Worm (Caenorhabditis elegans): ENCODE data around the gene F23F12.3.

The F23F12.3 gene

ce11 chrIII:6489493-6489892, 10.8 kb upstream of the F23F12.3 start, which contains the start of gene rpt-3:
Gene rpt-3, plus strand, starts transcription at chrIII:6489793.
- TF ChIP-seq ztf-1 (GFP tag; conservative IDR thresholded peaks at IDR 0.05) (no peak), crh-2 (tag; optimal IDR thresholded peaks at IDR 0.05) (no peak)

DNA sequence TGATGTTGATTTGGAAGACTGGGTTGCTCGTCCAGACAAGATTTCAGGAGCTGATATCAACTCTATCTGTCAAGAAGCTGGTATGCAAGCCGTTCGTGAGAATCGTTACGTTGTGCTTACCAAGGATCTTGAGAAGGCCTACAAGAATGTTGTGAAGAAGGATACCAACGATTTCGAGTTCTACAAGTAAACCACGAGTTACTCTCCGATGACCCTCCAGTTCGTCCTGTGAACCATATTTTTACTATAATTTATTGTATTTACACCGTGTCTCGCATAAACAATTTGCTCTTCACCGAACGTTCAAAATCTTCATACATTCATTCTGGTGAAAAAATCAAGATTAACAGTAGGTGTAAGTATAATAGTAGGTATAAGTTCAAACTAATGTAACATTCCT, 9.3 kb upstream of the F23F12.3 start:
- TF ChIP-seq mbf-1 (tag; optimal IDR thresholded peaks at IDR 0.05) = no peak
- no peak for TF ChIP-seq sma-3 (GFP tag; optimal IDR thresholded peaks at IDR 0.05)
- no peak for TF ChIP-seq zag-1 (tag; optimal IDR thresholded peaks at IDR 0.05)
- no peak for TF ChIP-seq ztf-11 (tag; optimal IDR thresholded peaks at IDR 0.05)
- no peak for TF ChIP-seq nhr-23 (tag; optimal IDR thresholded peaks at IDR 0.05)
- no peak for TF ChIP-seq unc-62 (GFP tag; optimal IDR thresholded peaks at IDR 0.05)
- TF ChIP-seq sem-4 (tag; optimal IDR thresholded peaks at IDR 0.05) = no peak
- no peak for TF ChIP-seq mdl-1 (tag; optimal IDR thresholded peaks at IDR 0.05)
- TF ChIP-seq nhr-6 (tag; optimal IDR thresholded peaks at IDR 0.05) = no peak
- no peak for TF ChIP-seq elt-3 (tag; optimal IDR thresholded peaks at IDR 0.05)
- TF ChIP-seq mab-5 (tag; optimal IDR thresholded peaks at IDR 0.05) = no peak
- TF ChIP-seq Y55F3AM.14 (GFP tag; optimal IDR thresholded peaks at IDR 0.05) = no peak
- no peak for TF ChIP-seq C34F6.9 (tag; optimal IDR thresholded peaks at IDR 0.05)
- no peak for TF ChIP-seq ztf-1 (GFP tag; conservative IDR thresholded peaks at IDR 0.05)
- no peak for TF ChIP-seq peb-1 (tag; optimal IDR thresholded peaks at IDR 0.05)
- TF ChIP-seq elt-1 (tag; optimal IDR thresholded peaks at IDR 0.05) = no peak
- TF ChIP-seq F13H6.1 (tag; optimal IDR thresholded peaks at IDR 0.05) = no peak
- TF ChIP-seq nhr-237 (tag; optimal IDR thresholded peaks at IDR 0.05) = no peak

- TF ChIP-seq elt-3 (tag; optimal IDR thresholded peaks at IDR 0.05) (no peak), sma-3 (GFP tag; optimal IDR thresholded peaks at IDR 0.05) (no peak), nhr-11 (tag; optimal IDR thresholded peaks at IDR 0.05) (no peak), zag-1 (tag; optimal IDR thresholded peaks at IDR 0.05) (no peak), mdl-1 (tag; optimal IDR thresholded peaks at IDR 0.05) (no peak), aly-2 (tag; optimal IDR thresholded peaks at IDR 0.05) (no peak), Y55F3AM.14 (GFP tag; optimal IDR thresholded peaks at IDR 0.05) (no peak), F13H6.1 (tag; optimal IDR thresholded peaks at IDR 0.05) (no peak), lin-39 (tag; optimal IDR thresholded peaks at IDR 0.05) (no peak), crh-2 (tag; optimal IDR thresholded peaks at IDR 0.05) (no peak)
These were observed 7.5 kb upstream of the F23F12.3 start, which contains the start of gene srb-11 for ce11 chrIII:6492807-6493206. Gene srb-11, minus strand, starts transcription at chrIII:6492907.

DNA sequence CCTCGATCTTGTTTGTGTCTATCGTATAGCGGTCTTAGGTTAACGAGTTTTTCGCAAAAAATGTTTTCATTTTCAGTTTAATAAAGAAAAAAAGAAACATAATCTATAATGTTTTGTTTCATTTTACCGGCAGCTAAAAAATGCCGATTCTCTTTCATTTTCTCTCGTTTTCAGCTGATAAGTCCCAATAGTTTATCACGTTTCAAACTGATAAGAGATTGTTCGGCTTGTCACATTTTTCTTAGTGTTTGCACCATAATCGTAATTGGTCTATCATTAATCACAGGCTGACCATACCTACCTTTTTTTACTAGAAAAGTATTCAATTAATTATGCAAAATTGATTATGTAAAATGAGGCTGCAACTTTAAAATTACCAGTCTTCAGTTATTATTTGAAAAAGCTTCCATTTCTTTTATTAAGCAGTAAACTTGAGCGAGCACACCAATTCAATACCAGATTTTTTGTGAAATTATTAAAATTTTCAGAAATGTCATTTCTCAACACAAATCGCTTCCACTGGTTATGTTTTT, 5.1 kb upstream of the F23F12.3 start, which contains the start of gene F23F12.13:
Gene F23F12.13, plus strand, starts transcription at position 483 of the 533 bp plus-strand sequence.
- peak; percentile 24 for TF ChIP-seq sma-9 (GFP tag; optimal IDR thresholded peaks at IDR 0.05)
- TF ChIP-seq sma-9 (tag; optimal IDR thresholded peaks at IDR 0.05) = no peak
- TF ChIP-seq nhr-21 (tag; optimal IDR thresholded peaks at IDR 0.05) = no peak
- TF ChIP-seq fos-1 (tag; optimal IDR thresholded peaks at IDR 0.05) = peak; percentile 61

ce11 chrIII:6498176-6498575, 2.1 kb upstream of the F23F12.3 start, which contains the start of gene sdz-15:
Gene sdz-15, plus strand, starts transcription at chrIII:6498476.
- no peak for TF ChIP-seq nhr-23 (tag; optimal IDR thresholded peaks at IDR 0.05)
- no peak for TF ChIP-seq nhr-12 (tag; optimal IDR thresholded peaks at IDR 0.05)
- no peak for TF ChIP-seq ZK546.5 (tag; optimal IDR thresholded peaks at IDR 0.05)
- TF ChIP-seq zag-1 (tag; optimal IDR thresholded peaks at IDR 0.05) = no peak
- no peak for TF ChIP-seq alr-1 (tag; optimal IDR thresholded peaks at IDR 0.05)

DNA sequence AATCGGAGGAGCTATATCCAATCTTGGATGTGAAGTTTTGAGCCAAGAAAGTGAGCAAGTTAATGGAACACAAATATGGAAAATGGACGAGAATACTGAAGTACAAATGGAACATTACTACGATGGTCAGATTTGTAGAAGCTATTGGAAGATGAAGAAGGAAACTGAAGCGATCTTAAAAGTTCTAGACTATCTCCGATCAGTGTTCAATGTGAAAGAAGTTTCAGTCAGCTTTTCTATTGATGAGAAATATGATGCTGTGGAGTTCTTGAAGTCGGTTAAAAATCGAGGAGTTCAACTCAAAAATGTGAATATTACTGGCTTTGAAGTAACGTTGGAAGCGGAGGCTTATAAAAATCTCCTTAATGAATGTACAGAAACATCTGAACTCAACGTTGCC, 1.2 kb upstream of the F23F12.3 start:
- TF ChIP-seq lin-39 (tag; optimal IDR thresholded peaks at IDR 0.05) (no peak), R02D3.7 (tag; optimal IDR thresholded peaks at IDR 0.05) (no peak), sma-9 (GFP tag; optimal IDR thresholded peaks at IDR 0.05) (no peak), sma-9 (tag; optimal IDR thresholded peaks at IDR 0.05) (no peak), nhr-23 (tag; optimal IDR thresholded peaks at IDR 0.05) (no peak), ztf-4 (tag; optimal IDR thresholded peaks at IDR 0.05) (no peak), nhr-129 (tag; optimal IDR thresholded peaks at IDR 0.05) (no peak), sma-3 (GFP tag; optimal IDR thresholded peaks at IDR 0.05) (no peak)

Measured in whole organism, L2 larva.